Fruit fly (Drosophila melanogaster) whole organism, wandering third instar larva: Measurements from ENCODE around the gene CG32650.

Experiments
- Dfd ChIP-seq: fragments of >200 bp; optimal IDR thresholded peaks from 2 replicates; lab custom pipeline; 2017; ENCODE audit warnings: missing biosample characterization, missing genetic modification characterization
- usp ChIP-seq: fragments of >200 bp; optimal IDR thresholded peaks from 2 replicates; lab custom pipeline; 2017; ENCODE audit warnings: missing biosample characterization, missing genetic modification characterization

dm6 chrX:12919594-12919993 lies 21.1 kb upstream of the CG32650 start:
- no peak for TF ChIP-seq Dfd
- TF ChIP-seq usp (GFP tag; lab: Kevin White, UChicago): no peak
